Worm (Caenorhabditis elegans) whole organism, L4 larva: Measurements from ENCODE around the gene F48D6.4.

Source experiments
- R02D3.7 ChIP-seq: fragments of 150-350 bp; sonication (generic microtip); optimal IDR thresholded peaks from 3 replicates; lab custom pipeline; 2014; ENCODE audit warnings: missing biosample characterization, missing genetic modification characterization
- Y105C5A.15 ChIP-seq: fragments of 200-800 bp; sonication (Bioruptor generic); IDR thresholded peaks from 2 replicates; pipeline ENCODE4 v1.3.6; 2022; ENCODE audit warnings: missing genetic modification characterization, missing compliant biosample characterization
- ZK546.5 ChIP-seq, 2 experiments: sonication (generic microtip); optimal IDR thresholded peaks; 2 replicates each; lab custom pipeline; 2017; ENCODE audit warnings: missing biosample characterization in 2 of 2, missing genetic modification characterization in 2 of 2
- aha-1 ChIP-seq: fragments of 150-350 bp; peaks from one replicate; lab custom pipeline; 2014; ENCODE audit warnings: missing biosample characterization, missing genetic modification characterization
- ceh-28 ChIP-seq: fragments of 150-350 bp; optimal IDR thresholded peaks from 2 replicates; lab custom pipeline; 2014; ENCODE audit warnings: missing biosample characterization, missing genetic modification reagents, missing genetic modification characterization
- ceh-44 ChIP-seq: fragments of 200-800 bp; sonication (Bioruptor generic); IDR thresholded peaks from 2 replicates; pipeline ENCODE4 v1.3.6; 2022; ENCODE audit warnings: missing genetic modification reagents, missing genetic modification characterization, missing compliant biosample characterization
- ceh-82 ChIP-seq: sonication (generic microtip); optimal IDR thresholded peaks from 2 replicates; lab custom pipeline; 2017; ENCODE audit warnings: missing biosample characterization, missing genetic modification characterization
- daf-16 ChIP-seq, 3 experiments: sonication (generic microtip); optimal IDR thresholded peaks; 2 replicates each; lab custom pipeline; 2016 to 2017; ENCODE audit warnings: missing genetic modification characterization in 3 of 3, missing genetic modification reagents in 3 of 3, mild to moderate bottlenecking in 2 of 3, missing compliant biosample characterization in 2 of 3, missing biosample characterization in 1 of 3, moderate library complexity in 1 of 3
- daf-8 ChIP-seq: fragments of 200-800 bp; sonication (Bioruptor generic); IDR thresholded peaks from 2 replicates; pipeline ENCODE4 v1.3.6; 2022; ENCODE audit warnings: missing genetic modification characterization, missing compliant biosample characterization
- dmd-6 ChIP-seq: fragments of 200-800 bp; sonication (Bioruptor generic); IDR thresholded peaks from 2 replicates; pipeline ENCODE4 v1.3.6; 2022; ENCODE audit warnings: missing genetic modification reagents, missing genetic modification characterization, missing compliant biosample characterization
- dmd-8 ChIP-seq: fragments of 200-800 bp; sonication (Bioruptor generic); IDR thresholded peaks from 2 replicates; pipeline ENCODE4 v1.3.6; 2022; ENCODE audit warnings: missing genetic modification characterization, missing compliant biosample characterization
- dpl-1 ChIP-seq: fragments of 150-350 bp; optimal IDR thresholded peaks from 2 replicates; lab custom pipeline; 2014; ENCODE audit warnings: missing biosample characterization, missing genetic modification reagents, missing genetic modification characterization
- egl-27 ChIP-seq: sonication (generic microtip); optimal IDR thresholded peaks from 3 replicates; lab custom pipeline; 2017; ENCODE audit warnings: missing biosample characterization, missing genetic modification reagents, missing genetic modification characterization
- fkh-10 ChIP-seq: fragments of 150-350 bp; optimal IDR thresholded peaks from 2 replicates; lab custom pipeline; 2014; ENCODE audit warnings: missing biosample characterization, missing genetic modification reagents, missing genetic modification characterization
- hif-1 ChIP-seq, 2 experiments: sonication (generic microtip); optimal IDR thresholded peaks; 2 replicates each; lab custom pipeline; 2016 to 2017; ENCODE audit warnings: missing compliant biosample characterization in 2 of 2, missing genetic modification characterization in 2 of 2, missing genetic modification reagents in 2 of 2, missing genotype in 2 of 2, mild to moderate bottlenecking in 1 of 2
- hlh-11 ChIP-seq: fragments of 200-800 bp; sonication (Bioruptor generic); optimal IDR thresholded peaks from 2 replicates; lab custom pipeline; 2018; ENCODE audit warnings: mild to moderate bottlenecking, missing genetic modification characterization, missing compliant biosample characterization
- hlh-30 ChIP-seq: sonication (generic microtip); optimal IDR thresholded peaks from 2 replicates; lab custom pipeline; 2017; ENCODE audit warnings: antibody characterized with exemption, mild to moderate bottlenecking, missing genetic modification characterization, missing compliant biosample characterization; ENCODE audit not compliant: insufficient read depth
- lim-7 ChIP-seq: fragments of 200-800 bp; sonication (Bioruptor generic); IDR thresholded peaks from 2 replicates; pipeline ENCODE4 v1.3.6; 2022; ENCODE audit warnings: missing genetic modification characterization, missing compliant biosample characterization
- lin-1 ChIP-seq: fragments of 200-800 bp; sonication (Bioruptor generic); IDR thresholded peaks from 2 replicates; pipeline ENCODE4 v1.3.6; 2022; ENCODE audit warnings: missing genetic modification reagents, missing genetic modification characterization, missing compliant biosample characterization
- lin-15B ChIP-seq: fragments of 150-350 bp; sonication (generic microtip); optimal IDR thresholded peaks from 3 replicates; lab custom pipeline; 2014; ENCODE audit warnings: missing biosample characterization, missing genetic modification characterization
- lir-3 ChIP-seq: sonication (generic microtip); optimal IDR thresholded peaks from 2 replicates; lab custom pipeline; 2016; ENCODE audit warnings: mild to moderate bottlenecking, missing genetic modification characterization, missing compliant biosample characterization
- lsy-2 ChIP-seq, 2 experiments: fragments of 150-350 bp in 1 of 2; sonication (generic microtip) in 1 of 2; optimal IDR thresholded peaks; 2 replicates each; lab custom pipeline; 2014 to 2017; ENCODE audit warnings: missing biosample characterization in 2 of 2, missing genetic modification characterization in 2 of 2
- madf-9 ChIP-seq: fragments of 200-800 bp; sonication (Bioruptor generic); conservative IDR thresholded peaks from 2 replicates; pipeline ENCODE4 v1.3.6; 2022; ENCODE audit warnings: missing genetic modification reagents, missing genetic modification characterization, missing compliant biosample characterization
- mdl-1 ChIP-seq, 2 experiments: fragments of 150-350 bp in 1 of 2; sonication (generic microtip) in 1 of 2; optimal IDR thresholded peaks; 2 replicates each; lab custom pipeline; 2014 to 2017; ENCODE audit warnings: missing biosample characterization in 2 of 2, missing genetic modification characterization in 2 of 2
- mdt-29 ChIP-seq: fragments of 200-800 bp; sonication (Bioruptor generic); IDR thresholded peaks from 2 replicates; pipeline ENCODE4 v1.3.6; 2022; ENCODE audit warnings: missing genetic modification reagents, missing genetic modification characterization, missing compliant biosample characterization
- mep-1 ChIP-seq: fragments of 150-350 bp; sonication (generic microtip); optimal IDR thresholded peaks from 3 replicates; lab custom pipeline; 2014; ENCODE audit warnings: missing biosample characterization, missing genetic modification characterization
- mes-2 ChIP-seq: sonication (generic microtip); optimal IDR thresholded peaks from 2 replicates; lab custom pipeline; 2016; ENCODE audit warnings: missing genotype, mild to moderate bottlenecking, missing genetic modification characterization, missing compliant biosample characterization; ENCODE audit not compliant: poor library complexity, severe bottlenecking
- mxl-3 ChIP-seq: fragments of 200-800 bp; sonication (Bioruptor generic); optimal IDR thresholded peaks from 2 replicates; lab custom pipeline; 2018; ENCODE audit warnings: mild to moderate bottlenecking, missing genetic modification characterization, missing compliant biosample characterization
- nhr-10 ChIP-seq: fragments of 150-350 bp; optimal IDR thresholded peaks from 2 replicates; lab custom pipeline; 2014; ENCODE audit warnings: missing biosample characterization, missing genetic modification characterization
- nhr-28 ChIP-seq: fragments of 150-350 bp; optimal IDR thresholded peaks from 2 replicates; lab custom pipeline; 2014; ENCODE audit warnings: missing biosample characterization, missing genetic modification characterization
- nhr-42 ChIP-seq: fragments of 200-800 bp; sonication (Bioruptor generic); IDR thresholded peaks from 2 replicates; pipeline ENCODE4 v1.3.6; 2022; ENCODE audit warnings: missing genetic modification characterization, missing compliant biosample characterization
- nhr-48 ChIP-seq: sonication (generic microtip); optimal IDR thresholded peaks from 2 replicates; lab custom pipeline; 2016; ENCODE audit warnings: mild to moderate bottlenecking, missing genetic modification characterization, missing compliant biosample characterization
- pha-4 ChIP-seq, 2 experiments: fragments of 150-350 bp in 1 of 2; fragments of 200-800 bp in 1 of 2; sonication (Bioruptor generic) in 1 of 2; IDR thresholded peaks in 1 of 2; optimal IDR thresholded peaks in 1 of 2; 2 replicates each; pipeline versions ENCODE4 v1.3.6 to Lab custom; 2014 to 2022; ENCODE audit warnings: missing genetic modification characterization in 2 of 2, missing genetic modification reagents in 2 of 2, missing biosample characterization in 1 of 2, missing compliant biosample characterization in 1 of 2
- php-3 ChIP-seq: fragments of 200-800 bp; sonication (Bioruptor generic); IDR thresholded peaks from 2 replicates; pipeline ENCODE4 v1.3.6; 2022; ENCODE audit warnings: missing genetic modification reagents, missing genetic modification characterization, missing compliant biosample characterization
- pqm-1 ChIP-seq: sonication (generic microtip); optimal IDR thresholded peaks from 2 replicates; lab custom pipeline; 2017; ENCODE audit warnings: missing biosample characterization, missing genetic modification characterization
- saeg-2 ChIP-seq: fragments of 200-800 bp; sonication (Bioruptor generic); IDR thresholded peaks from 2 replicates; pipeline ENCODE4 v1.3.6; 2022; ENCODE audit warnings: missing genetic modification reagents, missing genetic modification characterization, missing compliant biosample characterization
- sdz-12 ChIP-seq: fragments of 200-800 bp; sonication (Bioruptor generic); optimal IDR thresholded peaks from 2 replicates; lab custom pipeline; 2018; ENCODE audit warnings: mild to moderate bottlenecking, missing genetic modification characterization, missing compliant biosample characterization
- set-16 ChIP-seq: fragments of 200-800 bp; sonication (Bioruptor generic); IDR thresholded peaks from 2 replicates; pipeline ENCODE4 v1.3.6; 2022; ENCODE audit warnings: missing genetic modification reagents, missing genetic modification characterization, missing compliant biosample characterization
- snpc-4 ChIP-seq: fragments of 150-350 bp; optimal IDR thresholded peaks from 2 replicates; lab custom pipeline; 2014; ENCODE audit warnings: missing biosample characterization, missing genetic modification characterization
- unc-62 ChIP-seq, 3 experiments: fragments of 150-350 bp in 1 of 3; sonication (generic microtip); optimal IDR thresholded peaks in 2 of 3; peaks in 1 of 3; 1 replicate in 1 of 3; 2 replicates in 2 of 3; lab custom pipeline; 2014 to 2017; ENCODE audit warnings: missing biosample characterization in 3 of 3, missing genetic modification characterization in 3 of 3, missing genetic modification reagents in 3 of 3, missing genotype in 1 of 3
- vab-7 ChIP-seq: fragments of 200-800 bp; sonication (Bioruptor generic); IDR thresholded peaks from 2 replicates; pipeline ENCODE4 v1.3.6; 2022; ENCODE audit warnings: missing genetic modification reagents, missing genetic modification characterization, missing compliant biosample characterization
- zfp-3 ChIP-seq: fragments of 200-800 bp; sonication (Bioruptor generic); conservative IDR thresholded peaks from 2 replicates; pipeline ENCODE4 v1.3.6; 2022; ENCODE audit warnings: missing genetic modification reagents, missing genetic modification characterization, missing compliant biosample characterization
- zip-2 ChIP-seq: fragments of 150-350 bp; optimal IDR thresholded peaks from 2 replicates; lab custom pipeline; 2014; ENCODE audit warnings: missing biosample characterization, missing genetic modification characterization
- ztf-11 ChIP-seq: fragments of 150-350 bp; optimal IDR thresholded peaks from 2 replicates; lab custom pipeline; 2014; ENCODE audit warnings: missing biosample characterization, missing genetic modification characterization

The F48D6.4 gene

DNA sequence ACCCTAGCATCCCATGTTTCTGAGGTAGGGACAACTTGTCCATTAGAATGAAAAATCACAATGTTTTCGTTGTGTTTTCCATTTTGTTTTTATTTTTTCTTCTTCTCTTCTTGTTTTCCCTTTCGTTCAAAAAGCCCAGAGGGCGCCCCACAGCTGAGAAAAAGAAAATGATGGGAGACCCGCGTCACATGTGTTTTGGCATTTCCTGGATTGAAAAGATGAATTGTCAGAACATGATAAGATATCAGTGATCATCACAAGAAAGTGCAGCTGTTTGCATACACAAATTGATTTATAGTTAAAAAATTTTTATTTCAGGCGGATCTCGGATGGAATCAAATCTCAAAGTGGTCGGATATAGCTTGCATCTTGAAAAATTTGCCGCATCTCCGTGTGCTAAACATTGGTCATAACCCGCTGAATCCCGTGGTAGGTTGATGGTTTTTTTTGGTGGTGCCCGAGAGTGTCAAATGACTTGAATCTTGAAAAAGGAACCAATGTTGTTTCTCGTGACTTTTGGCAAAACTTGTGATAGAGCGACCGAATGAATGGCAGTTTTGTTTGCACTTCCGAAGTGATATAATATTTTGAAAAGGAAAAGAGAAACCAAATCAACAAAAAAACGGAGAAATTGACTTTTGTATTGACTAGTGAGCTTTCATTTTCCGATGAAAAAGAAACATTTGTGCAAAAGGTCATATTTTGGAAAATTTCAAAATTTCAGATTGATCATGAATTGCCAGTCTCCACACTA lies 19.3 kb upstream of the F48D6.4 start:
- TF ChIP-seq daf-16 (GFP tag; optimal IDR thresholded peaks at IDR 0.05; lab: Kevin White, UChicago) (peak in 1 of 2 experiments; percentile 71), daf-16 (tag; optimal IDR thresholded peaks at IDR 0.05; lab: Kevin White, UChicago) (no peak), hlh-30 (tag; lab: Kevin White, UChicago) (peak; percentile 84), unc-62 (GFP tag; optimal IDR thresholded peaks at IDR 0.05 in 1 of 2; lab: Kevin White, UChicago) (peak in 1 of 2 experiments; percentile 59), unc-62 (tag; optimal IDR thresholded peaks at IDR 0.05; lab: Kevin White, UChicago) (no peak), hlh-11 (tag; lab: Kevin White, UChicago) (peak; percentile 46), nhr-42 (GFP tag; lab: Robert Waterston, UW) (no peak), pqm-1 (no peak), nhr-28 (peak; percentile 26)
- TF ChIP-seq, all 104 proteins: peak for 5

DNA sequence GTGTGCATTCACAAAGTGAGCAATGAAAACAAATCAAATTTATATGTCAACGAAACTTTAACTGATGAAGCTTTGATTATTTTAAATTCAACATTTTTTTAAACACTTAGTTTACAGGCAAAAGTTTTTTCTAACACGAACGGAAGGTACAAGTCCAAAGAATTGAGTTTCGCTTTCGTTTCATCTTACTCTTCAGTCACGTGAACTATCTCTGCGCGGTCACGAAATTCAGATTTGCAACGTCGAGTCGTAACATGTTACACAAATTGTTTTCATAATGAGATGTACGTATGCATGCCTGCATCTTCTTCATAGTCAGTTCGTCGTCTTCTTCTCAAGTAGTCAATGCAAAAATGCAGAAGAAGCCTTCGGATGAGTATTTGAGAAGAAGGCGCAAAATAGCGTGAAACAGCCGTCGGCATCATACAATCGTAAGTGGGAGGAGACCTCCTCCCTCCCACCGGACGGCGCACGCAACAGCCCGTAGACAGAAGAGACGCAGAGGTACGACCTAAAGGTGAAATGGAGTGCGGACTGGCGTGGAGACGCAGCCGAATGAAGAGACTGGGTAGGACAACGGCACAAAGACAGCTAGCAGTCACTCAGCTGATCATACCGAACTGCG lies 18.4 kb upstream of the F48D6.4 start, which contains the start of gene coel-1:
coel-1 (plus strand) TSS at position 381 of the 625 bp plus-strand sequence.
- no peak for TF ChIP-seq lim-7 (GFP tag; lab: Robert Waterston, UW)
- peak; percentile 18; the same call in 1 of the 2 replicates for TF ChIP-seq madf-9 (GFP tag; lab: Robert Waterston, UW)
- no peak for TF ChIP-seq lin-15B
- TF ChIP-seq pha-4 (GFP tag; IDR thresholded peaks at IDR 0.05; lab: Robert Waterston, UW), result peak; percentile 32; the same call in 1 of the 2 replicates
- no peak for TF ChIP-seq pha-4 (tag; optimal IDR thresholded peaks at IDR 0.05; lab: Kevin White, UChicago)
- TF ChIP-seq dpl-1 (GFP tag; lab: Kevin White, UChicago), result no peak
- TF ChIP-seq zip-2 (tag; lab: Kevin White, UChicago), result no peak
- no peak for TF ChIP-seq ceh-44 (GFP tag; lab: Robert Waterston, UW)
- peak; percentile 85 for TF ChIP-seq hlh-30 (tag; lab: Kevin White, UChicago)
- no peak for TF ChIP-seq dmd-8 (GFP tag; lab: Robert Waterston, UW)
- TF ChIP-seq daf-8 (GFP tag; lab: Robert Waterston, UW), result no peak
- no peak for TF ChIP-seq lir-3 (tag; lab: Kevin White, UChicago)
- TF ChIP-seq mep-1 (tag; lab: Kevin White, UChicago), result peak; percentile 68
- TF ChIP-seq fkh-10 (GFP tag; lab: Kevin White, UChicago), result peak; percentile 0
- TF ChIP-seq ceh-28 (tag; lab: Kevin White, UChicago), result no peak
- TF ChIP-seq vab-7 (GFP tag; lab: Robert Waterston, UW), result no peak
- TF ChIP-seq set-16, result peak; percentile 78
- peak; percentile 53 for TF ChIP-seq mes-2 (tag; lab: Kevin White, UChicago)
- TF ChIP-seq aha-1 (tag; lab: Kevin White, UChicago), result peak; percentile 55
- TF ChIP-seq lsy-2 (tag; optimal IDR thresholded peaks at IDR 0.05; lab: Kevin White, UChicago), result peak in 1 of 2 experiments; percentile 33
- TF ChIP-seq egl-27, result no peak
- peak; percentile 73 for TF ChIP-seq mxl-3
- peak; percentile 45 to 65 for TF ChIP-seq mdl-1 (tag; optimal IDR thresholded peaks at IDR 0.05; lab: Kevin White, UChicago)
- peak in 1 of 2 experiments; percentile 4 for TF ChIP-seq hif-1 (tag; optimal IDR thresholded peaks at IDR 0.05; lab: Kevin White, UChicago)
- no peak for TF ChIP-seq Y105C5A.15 (GFP tag; lab: Robert Waterston, UW)
- TF ChIP-seq daf-16 (GFP tag; optimal IDR thresholded peaks at IDR 0.05; lab: Kevin White, UChicago), result no peak
- TF ChIP-seq daf-16 (tag; optimal IDR thresholded peaks at IDR 0.05; lab: Kevin White, UChicago), result peak; percentile 37
- no peak for TF ChIP-seq php-3
- no peak for TF ChIP-seq nhr-10 (tag; lab: Kevin White, UChicago)
- no peak for TF ChIP-seq saeg-2 (GFP tag; lab: Robert Waterston, UW)
- no peak for TF ChIP-seq sdz-12 (GFP tag; lab: Kevin White, UChicago)
- TF ChIP-seq zfp-3 (GFP tag; lab: Robert Waterston, UW), result no peak
- TF ChIP-seq lin-1 (GFP tag; lab: Robert Waterston, UW), result no peak
- TF ChIP-seq mdt-29, result no peak
- TF ChIP-seq unc-62 (GFP tag; optimal IDR thresholded peaks at IDR 0.05 in 1 of 2; lab: Kevin White, UChicago), result peak in 1 of 2 experiments; percentile 99
- TF ChIP-seq unc-62 (tag; optimal IDR thresholded peaks at IDR 0.05; lab: Kevin White, UChicago), result no peak
- no peak for TF ChIP-seq ZK546.5 (tag; optimal IDR thresholded peaks at IDR 0.05; lab: Kevin White, UChicago)
- TF ChIP-seq ceh-82 (tag; lab: Kevin White, UChicago), result no peak
- TF ChIP-seq nhr-48, result peak; percentile 27
- TF ChIP-seq snpc-4 (tag; lab: Kevin White, UChicago), result no peak
- no peak for TF ChIP-seq ztf-11
- TF ChIP-seq R02D3.7 (tag; lab: Kevin White, UChicago), result no peak
- 0 out of 2 replicates have a peak, but pooled peaks have one; percentile 17 for TF ChIP-seq dmd-6 (GFP tag; lab: Robert Waterston, UW)
